Fruit fly (Drosophila melanogaster) whole organism, prepupa: Measurements from ENCODE around the gene Miro.

ENCODE experiments used
- CG11762 ChIP-seq: fragments of 200-800 bp; sonication (Bioruptor generic); optimal IDR thresholded peaks from 3 replicates; lab custom pipeline; 2016; ENCODE audit warnings: missing biosample characterization, missing genetic modification characterization; ENCODE audit not compliant: insufficient read depth
- CG11902 ChIP-seq: fragments of 200-800 bp; sonication (Bioruptor generic); optimal IDR thresholded peaks from 3 replicates; lab custom pipeline; 2016; ENCODE audit warnings: missing biosample characterization, missing genetic modification characterization
- CG1621 ChIP-seq: fragments of 200-800 bp; sonication (Bioruptor generic); optimal IDR thresholded peaks from 3 replicates; lab custom pipeline; 2018; ENCODE audit warnings: missing biosample characterization, mild to moderate bottlenecking, missing genetic modification characterization
- CG16779 ChIP-seq: fragments of 200-800 bp; sonication (Bioruptor generic); optimal IDR thresholded peaks from 3 replicates; lab custom pipeline; 2017; ENCODE audit warnings: missing biosample characterization, mild to moderate bottlenecking, missing genetic modification characterization
- CG6854 ChIP-seq: fragments of 200-800 bp; sonication (Bioruptor generic); optimal IDR thresholded peaks from 2 replicates; lab custom pipeline; 2017; ENCODE audit warnings: missing biosample characterization, mild to moderate bottlenecking, missing genetic modification characterization
- Hr39 ChIP-seq: fragments of 200-800 bp; sonication (Bioruptor generic); optimal IDR thresholded peaks from 2 replicates; lab custom pipeline; 2016; ENCODE audit warnings: missing biosample characterization, missing genetic modification characterization
- Hr4 ChIP-seq: fragments of 200-800 bp; sonication (Bioruptor generic); optimal IDR thresholded peaks from 3 replicates; lab custom pipeline; 2016; ENCODE audit warnings: missing biosample characterization, missing genetic modification characterization
- Lpt ChIP-seq: fragments of 200-800 bp; sonication (Bioruptor generic); optimal IDR thresholded peaks from 3 replicates; lab custom pipeline; 2016; ENCODE audit warnings: missing biosample characterization, missing genetic modification characterization
- Sox102F ChIP-seq: fragments of 200-800 bp; sonication (Bioruptor generic); optimal IDR thresholded peaks from 2 replicates; lab custom pipeline; 2016; ENCODE audit warnings: missing biosample characterization, mild to moderate bottlenecking, missing genetic modification characterization
- lz ChIP-seq: fragments of 200-800 bp; sonication (Bioruptor generic); optimal IDR thresholded peaks from 3 replicates; lab custom pipeline; 2016; ENCODE audit warnings: missing biosample characterization, missing genetic modification characterization
- salr ChIP-seq, 2 experiments: fragments of 200-800 bp; sonication (Bioruptor generic); optimal IDR thresholded peaks; 3 replicates each; lab custom pipeline; 2016 to 2018; ENCODE audit warnings: missing biosample characterization in 2 of 2, missing genetic modification characterization in 2 of 2, mild to moderate bottlenecking in 1 of 2
- topi ChIP-seq: fragments of 200-800 bp; sonication (Bioruptor generic); optimal IDR thresholded peaks from 3 replicates; lab custom pipeline; 2016; ENCODE audit warnings: missing biosample characterization, missing genetic modification characterization

- TF ChIP-seq CG1621 (tag; lab: Kevin White, UChicago) (no peak), Lpt (GFP tag; lab: Kevin White, UChicago) (no peak), lz (GFP tag; lab: Kevin White, UChicago) (no peak), CG6854 (no peak), Hr4 (GFP tag; lab: Kevin White, UChicago) (no peak), CG11902 (no peak), salr (GFP tag; optimal IDR thresholded peaks at IDR 0.05; lab: Kevin White, UChicago) (no peak), CG11762 (no peak), topi (GFP tag; lab: Kevin White, UChicago) (no peak), Hr39 (GFP tag; lab: Kevin White, UChicago) (no peak), CG16779 (no peak), Sox102F (GFP tag; lab: Kevin White, UChicago) (no peak)
These were observed 15.6 kb upstream of the Miro start, which contains the start of gene CG6000 for dm6 chr3R:24054227-24054626.
